Worm (Caenorhabditis elegans) whole organism, mixed stage, embryonic: ENCODE data around the gene ZK154.6.

ENCODE experiments used
- ceh-83 ChIP-seq: fragments of 200-800 bp; sonication (Bioruptor generic); optimal IDR thresholded peaks from 2 replicates; lab custom pipeline; 2018; ENCODE audit warnings: mild to moderate bottlenecking, missing genetic modification characterization, missing compliant biosample characterization
- nhr-76 ChIP-seq: sonication (generic microtip); optimal IDR thresholded peaks from 2 replicates; lab custom pipeline; 2017; ENCODE audit warnings: missing biosample characterization, missing genetic modification characterization

ce11 chrX:7809352-7810196 lies 16.2 kb upstream of the ZK154.6 start:
- TF ChIP-seq nhr-76 (tag; lab: Kevin White, UChicago) (no peak), ceh-83 (GFP tag; lab: Kevin White, UChicago) (no peak)
